Worm (Caenorhabditis elegans) whole organism, L4 larva: ENCODE data around the gene C06E1.9.

Source experiments
- F37D6.2 ChIP-seq: sonication (generic microtip); optimal IDR thresholded peaks from 2 replicates; lab custom pipeline; 2016; ENCODE audit warnings: mild to moderate bottlenecking, missing genetic modification characterization, missing compliant biosample characterization
- ceh-32 ChIP-seq: sonication (generic microtip); optimal IDR thresholded peaks from 2 replicates; lab custom pipeline; 2016; ENCODE audit warnings: mild to moderate bottlenecking, missing genetic modification characterization, missing compliant biosample characterization; ENCODE audit not compliant: poor library complexity
- dmd-9 ChIP-seq: fragments of 200-800 bp; sonication (Bioruptor generic); IDR thresholded peaks from 2 replicates; pipeline ENCODE4 v1.3.6; 2022; ENCODE audit warnings: missing genetic modification reagents, missing genetic modification characterization, missing compliant biosample characterization
- lin-38 ChIP-seq: fragments of 200-800 bp; sonication (Bioruptor generic); IDR thresholded peaks from 2 replicates; pipeline ENCODE4 v1.3.6; 2022; ENCODE audit warnings: missing genetic modification reagents, missing genetic modification characterization, missing compliant biosample characterization

DNA sequence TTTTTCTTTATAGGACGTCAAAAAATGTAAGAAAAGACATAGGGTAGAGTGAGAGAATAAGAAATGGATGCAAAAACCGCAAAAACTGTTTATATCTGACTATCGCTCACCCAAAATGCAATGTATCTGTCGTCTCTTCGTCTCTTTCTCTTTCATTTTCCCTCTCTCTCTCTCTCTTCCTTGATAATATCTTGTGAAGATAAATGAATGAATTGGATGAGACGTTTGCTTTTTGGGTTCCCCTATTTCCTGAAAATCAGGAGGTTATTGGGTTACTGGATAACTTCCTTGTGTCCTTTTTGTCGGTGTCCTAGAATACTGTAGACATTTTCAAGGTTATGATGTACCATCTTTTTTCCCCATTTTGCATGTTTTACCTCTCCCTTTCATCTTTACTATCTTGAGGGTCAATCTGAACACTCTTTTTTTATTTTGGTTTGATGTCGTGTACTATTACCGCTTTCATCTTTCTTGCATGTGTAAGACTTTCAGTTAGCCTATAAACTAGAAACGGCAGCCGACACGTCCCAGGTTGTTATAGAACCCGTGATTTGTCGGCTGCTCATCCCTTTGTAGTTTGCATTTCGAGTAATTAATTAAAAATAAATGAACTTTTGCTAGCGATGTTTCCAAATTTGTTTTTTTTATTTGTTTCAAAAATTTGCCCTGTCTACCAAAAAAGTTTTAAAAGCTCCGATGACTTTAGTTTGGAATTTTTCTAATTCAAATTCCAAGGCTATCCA lies 34.1 kb downstream of the C06E1.9 start:
- TF ChIP-seq F37D6.2 (tag; lab: Kevin White, UChicago) (no peak), dmd-9 (GFP tag; lab: Robert Waterston, UW) (no peak), lin-38 (GFP tag; lab: Robert Waterston, UW) (no peak), ceh-32 (no peak)
